Fruit fly (Drosophila melanogaster): ENCODE data around the gene CG6154.

The CG6154 gene

DNA sequence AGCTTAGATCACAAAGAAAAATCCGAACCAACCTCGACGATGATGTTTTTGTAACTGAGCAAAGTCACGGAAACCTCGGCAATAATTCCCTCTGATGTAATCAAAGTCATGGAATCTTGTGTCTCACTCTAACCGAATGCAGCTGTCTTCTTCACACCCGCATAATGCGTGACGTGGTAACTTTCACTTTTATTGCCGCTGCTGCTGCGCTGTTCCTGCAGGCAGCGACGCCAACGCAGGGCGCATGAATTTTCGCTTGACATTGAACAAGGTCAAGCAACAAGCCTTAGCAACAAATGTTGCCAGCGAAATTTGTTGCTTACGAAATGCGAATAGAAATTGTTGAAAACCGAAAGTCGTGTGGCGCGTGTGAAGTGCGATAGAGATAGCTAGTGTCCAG lies 3.5 kb upstream of the CG6154 start (continued):
- TF ChIP-seq Adf1 (GFP tag; IDR thresholded peaks at IDR 0.05): peak; percentile 98
- TF ChIP-seq CG34422 (GFP tag; IDR thresholded peaks at IDR 0.05): no peak
- peak; percentile 99 for TF ChIP-seq Blimp-1 (GFP tag; optimal IDR thresholded peaks at IDR 0.05)
- TF ChIP-seq gcm2 (GFP tag; optimal IDR thresholded peaks at IDR 0.05): no peak
- 0 out of 3 replicates have a peak, but pooled peaks have one; percentile 18 for TF ChIP-seq ken (GFP tag; IDR thresholded peaks at IDR 0.05)
- no peak for TF ChIP-seq corto (GFP tag; optimal IDR thresholded peaks at IDR 0.05)
- TF ChIP-seq toy (GFP tag; IDR thresholded peaks at IDR 0.05): no peak

DNA sequence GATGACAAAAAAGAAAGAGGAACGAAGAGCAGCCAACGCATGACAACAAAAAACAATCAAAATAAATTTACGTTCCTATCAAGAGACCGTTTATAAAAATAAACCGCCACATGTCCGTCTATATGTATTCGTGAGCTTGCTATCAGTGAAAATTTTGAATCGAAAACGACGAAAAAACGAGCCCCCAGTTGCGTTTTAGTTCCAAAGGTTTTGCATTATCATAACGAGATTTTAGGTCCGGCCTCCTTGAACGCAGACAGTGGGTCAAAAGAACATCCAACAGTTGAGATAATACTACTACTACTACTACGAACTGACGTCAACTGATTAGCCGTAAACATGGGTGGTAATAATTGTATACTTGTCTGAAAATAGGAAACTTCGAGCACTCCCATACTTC lies 2.6 kb upstream of the CG6154 start:
- TF ChIP-seq Rx (GFP tag; IDR thresholded peaks at IDR 0.05) (no peak), sr (GFP tag; IDR thresholded peaks at IDR 0.05) (no peak), sug (tag; optimal IDR thresholded peaks at IDR 0.05) (peak; percentile 91), ERR (GFP tag; optimal IDR thresholded peaks at IDR 0.05) (no peak), Hand (GFP tag; optimal IDR thresholded peaks at IDR 0.05) (no peak), ftz-f1 (GFP tag; optimal IDR thresholded peaks at IDR 0.05) (peak; percentile 6), her (GFP tag; optimal IDR thresholded peaks at IDR 0.05) (no peak), abd-A (tag; optimal IDR thresholded peaks at IDR 0.05) (peak; percentile 52), chinmo (GFP tag; IDR thresholded peaks at IDR 0.05; ENCODE audit: partially characterized antibody) (0 out of 4 replicates have a peak, but pooled peaks have one; percentile 59), bowl (GFP tag; IDR thresholded peaks at IDR 0.05) (no peak), CG8388 (GFP tag; optimal IDR thresholded peaks at IDR 0.05) (peak; percentile 39), mirr (GFP tag; optimal IDR thresholded peaks at IDR 0.05) (peak; percentile 58), exex (tag; optimal IDR thresholded peaks at IDR 0.05) (peak; percentile 57), CG13296 (GFP tag; optimal IDR thresholded peaks at IDR 0.05) (peak; percentile 17), CG2678 (tag; optimal IDR thresholded peaks at IDR 0.05) (no peak), CG10543 (GFP tag; optimal IDR thresholded peaks at IDR 0.05) (peak; percentile 74), so (GFP tag; IDR thresholded peaks at IDR 0.05) (0 out of 3 replicates have a peak, but pooled peaks have one; percentile 14), tup (GFP tag; optimal IDR thresholded peaks at IDR 0.05) (no peak), CG34376 (GFP tag; optimal IDR thresholded peaks at IDR 0.05) (peak; percentile 82), CG10321 (GFP tag; IDR thresholded peaks at IDR 0.05) (no peak), CG13894 (tag; optimal IDR thresholded peaks at IDR 0.05) (peak; percentile 7), gro (GFP tag; optimal IDR thresholded peaks at IDR 0.05) (peak; percentile 4), Hr78 (GFP tag; optimal IDR thresholded peaks at IDR 0.05) (peak in 1 of 2 experiments; percentile 24), rib (GFP tag; IDR thresholded peaks at IDR 0.05) (no peak)

DNA sequence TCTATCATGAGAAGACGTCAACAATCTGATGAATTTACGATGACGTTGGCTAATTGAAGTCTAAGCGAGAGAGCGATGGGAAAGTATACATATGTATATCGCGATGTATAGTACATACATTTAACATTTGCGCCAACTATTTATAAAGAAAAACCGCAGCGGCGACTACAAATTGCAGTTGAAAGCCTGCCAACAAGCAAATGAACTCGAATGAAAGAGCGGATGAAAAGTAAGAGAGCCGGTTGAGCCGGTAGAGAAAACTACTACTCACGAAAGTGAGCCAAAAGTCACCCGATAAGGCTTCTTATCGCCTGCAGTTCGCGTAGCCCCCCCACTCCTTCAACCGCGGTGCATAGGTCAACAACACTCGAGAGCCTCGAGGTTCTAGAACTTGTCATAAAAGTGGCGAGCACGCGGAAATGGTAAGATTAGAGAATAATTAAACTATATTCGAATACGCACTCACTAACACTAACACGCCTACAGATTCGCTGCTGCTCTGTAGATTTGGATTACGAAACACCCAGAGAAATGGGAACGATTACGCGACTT lies 1.7 kb upstream of the CG6154 start:
- TF ChIP-seq CG7357 (GFP tag; IDR thresholded peaks at IDR 0.05): no peak
- TF ChIP-seq CG7271 (tag; optimal IDR thresholded peaks at IDR 0.05): no peak
- TF ChIP-seq CG3163 (GFP tag; optimal IDR thresholded peaks at IDR 0.05): peak; percentile 33
- TF ChIP-seq ems (GFP tag; optimal IDR thresholded peaks at IDR 0.05): no peak
- TF ChIP-seq GATAe (GFP tag; conservative IDR thresholded peaks at IDR 0.05): 0 out of 2 replicates have a peak, but pooled peaks have one; percentile 21
- TF ChIP-seq pita (GFP tag; optimal IDR thresholded peaks at IDR 0.05): no peak
- TF ChIP-seq Xrp1 (GFP tag; IDR thresholded peaks at IDR 0.05): no peak
- peak; percentile 20 for TF ChIP-seq Med (GFP tag)
- TF ChIP-seq stwl (tag; optimal IDR thresholded peaks at IDR 0.05): no peak
- TF ChIP-seq ATbp (GFP tag; optimal IDR thresholded peaks at IDR 0.05): peak; percentile 7
- TF ChIP-seq tgo (GFP tag; IDR thresholded peaks at IDR 0.05): no peak
- TF ChIP-seq z (GFP tag; IDR thresholded peaks at IDR 0.05): 0 out of 3 replicates have a peak, but pooled peaks have one; percentile 35
- TF ChIP-seq Mes4 (GFP tag; optimal IDR thresholded peaks at IDR 0.05): no peak
- TF ChIP-seq nom (GFP tag; optimal IDR thresholded peaks at IDR 0.05): peak; percentile 5
- no peak for TF ChIP-seq kni (GFP tag; optimal IDR thresholded peaks at IDR 0.05)
- TF ChIP-seq gfzf (GFP tag; optimal IDR thresholded peaks at IDR 0.05): no peak
- TF ChIP-seq CG12236 (GFP tag; optimal IDR thresholded peaks at IDR 0.05): no peak
- TF ChIP-seq dmrt11E (tag; optimal IDR thresholded peaks at IDR 0.05): no peak

Data from whole organism, embryonic.